Fruit fly (Drosophila melanogaster) whole organism, prepupa: Measurements from ENCODE around the gene eRF1.

Source experiments
- CG10631 ChIP-seq: fragments of 200-800 bp; sonication (Bioruptor generic); optimal IDR thresholded peaks from 2 replicates; lab custom pipeline; 2016; ENCODE audit warnings: missing biosample characterization, missing genetic modification characterization
- CG10669 ChIP-seq: fragments of 200-800 bp; sonication (Bioruptor generic); optimal IDR thresholded peaks from 3 replicates; lab custom pipeline; 2018; ENCODE audit warnings: missing biosample characterization, mild to moderate bottlenecking, missing genetic modification characterization, moderate library complexity
- CG11294 ChIP-seq: fragments of 200-800 bp; sonication (Bioruptor generic); IDR thresholded peaks from 2 replicates; pipeline ENCODE4 v1.3.6; 2022; ENCODE audit warnings: missing biosample characterization, missing genetic modification characterization
- CG11762 ChIP-seq: fragments of 200-800 bp; sonication (Bioruptor generic); optimal IDR thresholded peaks from 3 replicates; lab custom pipeline; 2016; ENCODE audit warnings: missing biosample characterization, missing genetic modification characterization; ENCODE audit not compliant: insufficient read depth
- CG15336 ChIP-seq: fragments of 200-800 bp; sonication (Bioruptor generic); IDR thresholded peaks from 2 replicates; pipeline ENCODE4 v1.3.6; 2022; ENCODE audit warnings: missing biosample characterization, missing genetic modification characterization
- CG1621 ChIP-seq: fragments of 200-800 bp; sonication (Bioruptor generic); optimal IDR thresholded peaks from 3 replicates; lab custom pipeline; 2018; ENCODE audit warnings: missing biosample characterization, mild to moderate bottlenecking, missing genetic modification characterization
- CG16779 ChIP-seq: fragments of 200-800 bp; sonication (Bioruptor generic); optimal IDR thresholded peaks from 3 replicates; lab custom pipeline; 2017; ENCODE audit warnings: missing biosample characterization, mild to moderate bottlenecking, missing genetic modification characterization
- CG3032 ChIP-seq: fragments of 200-800 bp; optimal IDR thresholded peaks from 2 replicates; lab custom pipeline; 2019; ENCODE audit warnings: missing biosample characterization, mild to moderate bottlenecking, missing genetic modification characterization, moderate library complexity
- CG31627 ChIP-seq: fragments of 200-800 bp; sonication (Bioruptor generic); optimal IDR thresholded peaks from 3 replicates; lab custom pipeline; 2016; ENCODE audit warnings: missing biosample characterization, missing genetic modification characterization
- CG4318 ChIP-seq: fragments of 200-800 bp; sonication (Bioruptor generic); optimal IDR thresholded peaks from 3 replicates; lab custom pipeline; 2017; ENCODE audit warnings: missing biosample characterization, mild to moderate bottlenecking, missing genetic modification characterization
- CG6163 ChIP-seq: fragments of 200-800 bp; sonication (Bioruptor generic); IDR thresholded peaks from 3 replicates; pipeline ENCODE4 v1.3.6; 2022; ENCODE audit warnings: missing biosample characterization, missing genetic modification characterization
- CG6276 ChIP-seq: fragments of 200-800 bp; sonication (Bioruptor generic); optimal IDR thresholded peaks from 2 replicates; lab custom pipeline; 2017; ENCODE audit warnings: missing biosample characterization, mild to moderate bottlenecking, missing genetic modification characterization
- CG6792 ChIP-seq: fragments of 200-800 bp; sonication (Bioruptor generic); optimal IDR thresholded peaks from 3 replicates; lab custom pipeline; 2016; ENCODE audit warnings: missing biosample characterization, missing genetic modification characterization
- CG6808 ChIP-seq: fragments of 200-800 bp; sonication (Bioruptor generic); optimal IDR thresholded peaks from 3 replicates; lab custom pipeline; 2017; ENCODE audit warnings: missing biosample characterization, missing genetic modification characterization, mild to moderate bottlenecking, moderate library complexity, missing genetic modification reagents
- CG8119 ChIP-seq: fragments of 200-800 bp; sonication (Bioruptor generic); IDR thresholded peaks from 3 replicates; pipeline ENCODE4 v1.3.6; 2022; ENCODE audit warnings: missing biosample characterization, missing genetic modification characterization
- CG8319 ChIP-seq: fragments of 200-800 bp; sonication (Bioruptor generic); optimal IDR thresholded peaks from 3 replicates; lab custom pipeline; 2016; ENCODE audit warnings: missing biosample characterization, missing genetic modification characterization
- CG8632 ChIP-seq: fragments of 200-800 bp; sonication (Bioruptor generic); optimal IDR thresholded peaks from 3 replicates; lab custom pipeline; 2016; ENCODE audit warnings: missing biosample characterization, missing genetic modification characterization
- CG9139 ChIP-seq: fragments of 200-800 bp; sonication (Bioruptor generic); optimal IDR thresholded peaks from 3 replicates; lab custom pipeline; 2017; ENCODE audit warnings: missing biosample characterization, mild to moderate bottlenecking, missing genetic modification characterization
- Eip78C ChIP-seq: fragments of 200-800 bp; sonication (Bioruptor generic); peaks from one replicate; lab custom pipeline; 2016; ENCODE audit warnings: missing biosample characterization, missing genetic modification characterization
- Ets21C ChIP-seq: fragments of 200-800 bp; sonication (Bioruptor generic); optimal IDR thresholded peaks from 3 replicates; lab custom pipeline; 2016; ENCODE audit warnings: missing biosample characterization, missing genetic modification characterization
- Hr38 ChIP-seq: sonication (Bioruptor generic); optimal IDR thresholded peaks from 2 replicates; lab custom pipeline; 2016; ENCODE audit warnings: missing biosample characterization, missing genetic modification characterization
- Hr39 ChIP-seq: fragments of 200-800 bp; sonication (Bioruptor generic); optimal IDR thresholded peaks from 2 replicates; lab custom pipeline; 2016; ENCODE audit warnings: missing biosample characterization, missing genetic modification characterization
- Hr4 ChIP-seq: fragments of 200-800 bp; sonication (Bioruptor generic); optimal IDR thresholded peaks from 3 replicates; lab custom pipeline; 2016; ENCODE audit warnings: missing biosample characterization, missing genetic modification characterization
- Lpt ChIP-seq: fragments of 200-800 bp; sonication (Bioruptor generic); optimal IDR thresholded peaks from 3 replicates; lab custom pipeline; 2016; ENCODE audit warnings: missing biosample characterization, missing genetic modification characterization
- Met ChIP-seq: fragments of 200-800 bp; sonication (Bioruptor generic); optimal IDR thresholded peaks from 3 replicates; lab custom pipeline; 2016; ENCODE audit warnings: missing biosample characterization, missing genetic modification characterization
- Sox102F ChIP-seq: fragments of 200-800 bp; sonication (Bioruptor generic); optimal IDR thresholded peaks from 2 replicates; lab custom pipeline; 2016; ENCODE audit warnings: missing biosample characterization, mild to moderate bottlenecking, missing genetic modification characterization
- Sox14 ChIP-seq: fragments of 200-800 bp; sonication (Bioruptor generic); optimal IDR thresholded peaks from 3 replicates; lab custom pipeline; 2016; ENCODE audit warnings: missing biosample characterization, missing genetic modification characterization
- Sox15 ChIP-seq: fragments of 200-800 bp; sonication (Bioruptor generic); optimal IDR thresholded peaks from 3 replicates; lab custom pipeline; 2016; ENCODE audit warnings: missing biosample characterization, missing genetic modification characterization
- achi ChIP-seq: fragments of 200-800 bp; sonication (Bioruptor generic); optimal IDR thresholded peaks from 3 replicates; lab custom pipeline; 2016; ENCODE audit warnings: missing biosample characterization, missing genetic modification characterization
- cyc ChIP-seq: fragments of 200-800 bp; sonication (Bioruptor generic); optimal IDR thresholded peaks from 3 replicates; lab custom pipeline; 2016; ENCODE audit warnings: missing biosample characterization, missing genetic modification characterization
- dac ChIP-seq: fragments of 200-800 bp; sonication (Bioruptor generic); optimal IDR thresholded peaks from 2 replicates; lab custom pipeline; 2017; ENCODE audit warnings: missing biosample characterization, mild to moderate bottlenecking, missing genetic modification characterization
- dsx ChIP-seq: fragments of 200-800 bp; optimal IDR thresholded peaks from 3 replicates; lab custom pipeline; 2019; ENCODE audit warnings: missing biosample characterization, mild to moderate bottlenecking, missing genetic modification characterization, moderate library complexity; ENCODE audit not compliant: poor library complexity, severe bottlenecking
- esn ChIP-seq: fragments of 200-800 bp; sonication (Bioruptor generic); optimal IDR thresholded peaks from 2 replicates; lab custom pipeline; 2016; ENCODE audit warnings: missing biosample characterization, mild to moderate bottlenecking, missing genetic modification characterization, moderate library complexity
- fd59A ChIP-seq: fragments of 200-800 bp; sonication (Bioruptor generic); optimal IDR thresholded peaks from 2 replicates; lab custom pipeline; 2017; ENCODE audit warnings: missing biosample characterization, mild to moderate bottlenecking, missing genetic modification characterization, missing genetic modification reagents
- fkh ChIP-seq: fragments of 200-800 bp; sonication (Bioruptor generic); optimal IDR thresholded peaks from 3 replicates; lab custom pipeline; 2017; ENCODE audit warnings: missing biosample characterization, mild to moderate bottlenecking, missing genetic modification characterization, moderate library complexity
- lz ChIP-seq: fragments of 200-800 bp; sonication (Bioruptor generic); optimal IDR thresholded peaks from 3 replicates; lab custom pipeline; 2016; ENCODE audit warnings: missing biosample characterization, missing genetic modification characterization
- net ChIP-seq: fragments of 200-800 bp; sonication (Bioruptor generic); optimal IDR thresholded peaks from 3 replicates; lab custom pipeline; 2016; ENCODE audit warnings: missing biosample characterization, missing genetic modification characterization
- salr ChIP-seq, 2 experiments: fragments of 200-800 bp; sonication (Bioruptor generic); optimal IDR thresholded peaks; 3 replicates each; lab custom pipeline; 2016 to 2018; ENCODE audit warnings: missing biosample characterization in 2 of 2, missing genetic modification characterization in 2 of 2, mild to moderate bottlenecking in 1 of 2
- spab ChIP-seq: fragments of 200-800 bp; sonication (Bioruptor generic); optimal IDR thresholded peaks from 2 replicates; lab custom pipeline; 2017; ENCODE audit warnings: missing biosample characterization, mild to moderate bottlenecking, missing genetic modification characterization, missing genetic modification reagents
- ss ChIP-seq, 2 experiments: fragments of 200-800 bp; sonication (Bioruptor generic); optimal IDR thresholded peaks; 2 replicates in 1 of 2; 3 replicates in 1 of 2; lab custom pipeline; 2017 to 2018; ENCODE audit warnings: mild to moderate bottlenecking in 2 of 2, missing biosample characterization in 2 of 2, missing genetic modification characterization in 2 of 2, moderate library complexity in 1 of 2
- svp ChIP-seq: fragments of 200-800 bp; sonication (Bioruptor generic); peaks from one replicate; lab custom pipeline; 2016; ENCODE audit warnings: missing biosample characterization, missing genetic modification characterization
- topi ChIP-seq: fragments of 200-800 bp; sonication (Bioruptor generic); optimal IDR thresholded peaks from 3 replicates; lab custom pipeline; 2016; ENCODE audit warnings: missing biosample characterization, missing genetic modification characterization
- vri ChIP-seq: fragments of 200-800 bp; sonication (Bioruptor generic); optimal IDR thresholded peaks from 3 replicates; lab custom pipeline; 2016; ENCODE audit warnings: missing biosample characterization, mild to moderate bottlenecking, missing genetic modification characterization

eRF1 gene

dm6 chr3L:20309354-20309753, 38.8 kb upstream of the eRF1 start, which contains the start of gene polo:
TSS of gene polo (plus strand) at chr3L:20309654.
- no peak for TF ChIP-seq salr (GFP tag; optimal IDR thresholded peaks at IDR 0.05; lab: Kevin White, UChicago)

- TF ChIP-seq Sox14 (GFP tag; lab: Kevin White, UChicago) (peak; percentile 47), CG8119 (GFP tag; lab: Robert Waterston, UW) (no peak), lz (peak; percentile 19), CG3032 (tag; lab: Kevin White, UChicago) (peak; percentile 11), CG31627 (GFP tag; lab: Kevin White, UChicago) (peak; percentile 27), Sox102F (GFP tag; lab: Kevin White, UChicago) (no peak), CG16779 (tag; lab: Kevin White, UChicago) (no peak), Hr39 (GFP tag; lab: Kevin White, UChicago) (no peak), cyc (GFP tag; lab: Kevin White, UChicago) (peak; percentile 36), topi (GFP tag; lab: Kevin White, UChicago) (peak; percentile 23), CG6808 (GFP tag; lab: Kevin White, UChicago) (no peak), fd59A (GFP tag; lab: Kevin White, UChicago) (no peak), CG1621 (tag; lab: Kevin White, UChicago) (peak; percentile 80), Sox15 (GFP tag; lab: Kevin White, UChicago) (no peak), CG15336 (GFP tag; lab: Robert Waterston, UW) (no peak), CG8319 (GFP tag; lab: Kevin White, UChicago) (no peak), dac (no peak), CG6276 (GFP tag; lab: Kevin White, UChicago) (no peak), salr (GFP tag; optimal IDR thresholded peaks at IDR 0.05; lab: Kevin White, UChicago) (no peak), Eip78C (peak; percentile 61), esn (GFP tag; lab: Kevin White, UChicago) (peak; percentile 33), achi (GFP tag; lab: Kevin White, UChicago) (peak; percentile 63), CG6163 (GFP tag; lab: Robert Waterston, UW) (no peak), net (GFP tag; lab: Kevin White, UChicago) (no peak)
These were observed 38.1 kb upstream of the eRF1 start for dm6 chr3L:20309758-20310733.

DNA sequence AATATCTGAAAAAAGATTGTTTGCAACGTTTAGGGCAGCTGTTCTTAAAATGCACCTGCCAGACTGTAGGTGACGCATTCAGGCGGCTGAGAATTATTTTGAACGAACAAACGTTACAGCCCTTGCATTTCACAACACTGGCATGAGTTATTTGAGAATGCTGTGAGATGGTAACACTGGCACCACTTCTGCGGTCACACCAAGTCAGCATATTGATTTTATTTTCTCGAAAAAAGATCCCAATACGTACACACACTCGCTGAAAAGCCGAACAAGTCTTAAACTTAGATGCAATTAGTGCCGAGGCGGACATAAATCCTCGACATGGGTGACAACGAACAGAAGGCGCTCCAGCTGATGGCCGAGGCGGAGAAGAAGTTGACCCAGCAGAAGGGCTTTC, 34.7 kb upstream of the eRF1 start, which contains the start of gene alphaSnap:
TSS of gene alphaSnap (plus strand) at position 164 of the 400 bp plus-strand sequence.
- TF ChIP-seq CG8319 (GFP tag; lab: Kevin White, UChicago) (no peak), Met (GFP tag; lab: Kevin White, UChicago) (no peak), net (GFP tag; lab: Kevin White, UChicago) (no peak), Sox15 (GFP tag; lab: Kevin White, UChicago) (no peak), Hr4 (GFP tag; lab: Kevin White, UChicago) (no peak), Eip78C (peak; percentile 83), Lpt (GFP tag; lab: Kevin White, UChicago) (no peak), Sox14 (GFP tag; lab: Kevin White, UChicago) (peak; percentile 46), Sox102F (GFP tag; lab: Kevin White, UChicago) (no peak), ss (GFP tag; optimal IDR thresholded peaks at IDR 0.05; lab: Kevin White, UChicago) (peak in 1 of 2 experiments; percentile 5), achi (GFP tag; lab: Kevin White, UChicago) (no peak), cyc (GFP tag; lab: Kevin White, UChicago) (peak; percentile 11), Ets21C (GFP tag; lab: Kevin White, UChicago) (no peak), topi (GFP tag; lab: Kevin White, UChicago) (peak; percentile 35), dsx (GFP tag; lab: Kevin White, UChicago) (peak; percentile 19), CG11762 (GFP tag; lab: Kevin White, UChicago) (no peak), Hr38 (GFP tag; lab: Kevin White, UChicago) (no peak), CG16779 (tag; lab: Kevin White, UChicago) (no peak), CG3032 (tag; lab: Kevin White, UChicago) (peak; percentile 14), spab (no peak), esn (GFP tag; lab: Kevin White, UChicago) (peak; percentile 51), CG10669 (no peak), svp (GFP tag; lab: Kevin White, UChicago) (no peak), CG4318 (no peak), vri (GFP tag; lab: Kevin White, UChicago) (no peak), CG8632 (no peak), CG31627 (GFP tag; lab: Kevin White, UChicago) (peak; percentile 29), CG11294 (GFP tag; lab: Robert Waterston, UW) (no peak), dac (no peak), CG10631 (no peak), Hr39 (GFP tag; lab: Kevin White, UChicago) (no peak), CG9139 (GFP tag; lab: Kevin White, UChicago) (no peak), fkh (GFP tag; lab: Kevin White, UChicago) (peak; percentile 56), CG6792 (no peak)
